Fruit fly (Drosophila melanogaster): Measurements from ENCODE around the gene wls.

wls gene

DNA sequence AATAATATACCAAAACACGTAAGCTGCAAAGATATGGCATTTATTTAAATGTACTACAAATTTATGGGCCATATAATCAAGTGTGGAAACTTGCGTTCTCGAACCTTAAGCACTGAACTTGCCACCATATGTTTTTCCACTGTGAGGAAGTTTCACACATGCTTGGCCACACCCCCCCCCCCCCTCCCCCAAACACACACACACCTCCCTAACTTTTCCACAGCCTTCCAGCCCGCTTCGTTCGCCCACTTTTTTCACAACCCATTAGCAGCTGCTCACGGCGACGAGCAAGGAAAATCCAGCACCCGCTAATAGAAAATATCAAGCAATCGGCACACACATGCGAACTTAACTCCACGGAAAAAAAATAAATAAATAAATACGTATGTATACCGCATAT, 25.9 kb upstream of the wls start:
- TF ChIP-seq CG1620 (GFP tag; optimal IDR thresholded peaks at IDR 0.05) (no peak), toe (GFP tag; optimal IDR thresholded peaks at IDR 0.05) (no peak), CG5204 (GFP tag; optimal IDR thresholded peaks at IDR 0.05) (no peak), cnc (optimal IDR thresholded peaks at IDR 0.05) (no peak), pad (GFP tag; optimal IDR thresholded peaks at IDR 0.05) (no peak)

DNA sequence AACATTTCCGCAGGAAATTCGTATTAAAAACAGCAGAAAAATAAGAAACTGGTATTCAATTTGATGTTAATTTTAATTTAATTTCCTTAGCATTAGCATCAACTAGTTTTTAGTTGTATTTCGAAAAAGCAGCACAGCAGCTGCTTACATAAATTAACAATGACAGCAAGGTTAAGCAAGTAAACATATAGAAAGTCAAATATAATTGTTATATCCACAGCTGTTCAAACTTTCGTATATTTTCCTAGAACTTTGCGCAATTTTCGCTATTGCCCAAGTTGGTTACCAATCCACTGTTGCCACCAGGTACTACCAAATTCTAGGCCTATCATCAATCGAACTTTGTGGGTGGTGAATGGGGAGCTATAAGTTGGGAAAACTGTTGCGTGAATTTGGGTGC, 20.6 kb upstream of the wls start:
- TF ChIP-seq cic (GFP tag; optimal IDR thresholded peaks at IDR 0.05) (no peak), Clk (GFP tag; optimal IDR thresholded peaks at IDR 0.05) (no peak), ovo (GFP tag; optimal IDR thresholded peaks at IDR 0.05) (no peak), Mnt (GFP tag; optimal IDR thresholded peaks at IDR 0.05) (no peak), CG12768 (GFP tag; optimal IDR thresholded peaks at IDR 0.05) (no peak), CG11617 (GFP tag; optimal IDR thresholded peaks at IDR 0.05) (no peak)

DNA sequence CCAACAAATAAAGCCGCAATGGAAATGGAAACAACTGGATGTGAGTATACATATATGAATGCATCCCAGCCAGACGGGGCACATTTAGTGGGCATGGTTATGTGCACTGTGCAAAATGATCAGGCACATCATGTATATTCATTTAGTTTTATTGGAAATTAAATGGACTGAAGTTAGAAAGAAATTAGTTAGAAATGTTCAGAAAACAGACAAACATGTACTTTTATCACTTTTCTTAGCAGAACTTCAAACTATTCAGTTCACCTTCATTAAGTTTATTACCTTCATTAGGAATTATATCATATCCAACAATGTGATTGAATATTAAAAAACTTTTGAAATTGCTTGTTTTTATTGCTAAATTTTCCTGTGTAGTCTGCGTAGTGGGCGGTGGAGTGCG, 17.3 kb upstream of the wls start:
- no peak for TF ChIP-seq CG33017 (tag; optimal IDR thresholded peaks at IDR 0.05)
- TF ChIP-seq CG14711 (tag; optimal IDR thresholded peaks at IDR 0.05): no peak
- TF ChIP-seq ovo (GFP tag; optimal IDR thresholded peaks at IDR 0.05): no peak
- TF ChIP-seq Mnt (GFP tag; optimal IDR thresholded peaks at IDR 0.05): no peak
- TF ChIP-seq CG7101 (tag; optimal IDR thresholded peaks at IDR 0.05): no peak
- no peak for TF ChIP-seq CG12768 (GFP tag; optimal IDR thresholded peaks at IDR 0.05)
- no peak for TF ChIP-seq kay (GFP tag; ENCODE audit: borderline replicate concordance)
- TF ChIP-seq CG7045 (GFP tag; optimal IDR thresholded peaks at IDR 0.05): no peak
- no peak for TF ChIP-seq cnc (optimal IDR thresholded peaks at IDR 0.05)
- TF ChIP-seq Crg-1 (GFP tag; optimal IDR thresholded peaks at IDR 0.05): no peak
- TF ChIP-seq CG1620 (GFP tag; optimal IDR thresholded peaks at IDR 0.05): no peak
- TF ChIP-seq tj (GFP tag; optimal IDR thresholded peaks at IDR 0.05): no peak
- no peak for TF ChIP-seq cic (GFP tag; optimal IDR thresholded peaks at IDR 0.05)
- TF ChIP-seq Hr96 (GFP tag; optimal IDR thresholded peaks at IDR 0.05): no peak
- TF ChIP-seq CG11617 (GFP tag; optimal IDR thresholded peaks at IDR 0.05): no peak
- TF ChIP-seq CG5204 (GFP tag; optimal IDR thresholded peaks at IDR 0.05): no peak
- TF ChIP-seq bab1 (GFP tag; optimal IDR thresholded peaks at IDR 0.05): no peak
- TF ChIP-seq toe (GFP tag; optimal IDR thresholded peaks at IDR 0.05): no peak
- TF ChIP-seq pad (GFP tag; optimal IDR thresholded peaks at IDR 0.05): no peak

dm6 chr3L:11183965-11184364, 14.5 kb upstream of the wls start:
- no peak for TF ChIP-seq CG14711 (tag; optimal IDR thresholded peaks at IDR 0.05)
- no peak for TF ChIP-seq Hr96 (GFP tag; optimal IDR thresholded peaks at IDR 0.05)
- TF ChIP-seq ovo (GFP tag; optimal IDR thresholded peaks at IDR 0.05): no peak
- TF ChIP-seq tj (GFP tag; optimal IDR thresholded peaks at IDR 0.05): peak; percentile 74
- TF ChIP-seq CG1620 (GFP tag; optimal IDR thresholded peaks at IDR 0.05): no peak

DNA sequence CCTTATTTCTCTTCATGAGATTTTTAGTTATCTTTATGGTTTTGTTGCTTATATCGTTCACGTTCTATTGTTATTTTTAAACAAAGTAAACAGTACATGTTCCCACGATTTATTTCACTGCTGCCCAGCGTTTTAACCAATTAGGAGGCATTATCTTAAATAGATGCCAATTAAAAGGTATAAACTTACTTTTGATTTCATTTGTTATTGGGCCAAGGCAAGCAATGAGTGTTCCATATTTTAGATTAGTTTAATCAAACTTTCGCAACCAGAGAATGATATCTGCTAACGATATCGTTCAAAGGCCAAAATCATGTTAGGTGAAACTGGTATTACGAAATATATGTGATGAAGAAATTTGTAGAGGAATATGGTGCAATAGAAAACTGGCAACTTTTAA, 13.6 kb upstream of the wls start:
- TF ChIP-seq CG7045 (GFP tag; optimal IDR thresholded peaks at IDR 0.05): no peak
- TF ChIP-seq CG14711 (tag; optimal IDR thresholded peaks at IDR 0.05): no peak
- TF ChIP-seq pad (GFP tag; optimal IDR thresholded peaks at IDR 0.05): no peak
- TF ChIP-seq Crg-1 (GFP tag; optimal IDR thresholded peaks at IDR 0.05): no peak
- TF ChIP-seq Clk (GFP tag; optimal IDR thresholded peaks at IDR 0.05): no peak
- no peak for TF ChIP-seq ovo (GFP tag; optimal IDR thresholded peaks at IDR 0.05)
- TF ChIP-seq CG11617 (GFP tag; optimal IDR thresholded peaks at IDR 0.05): no peak
- no peak for TF ChIP-seq tj (GFP tag; optimal IDR thresholded peaks at IDR 0.05)
- no peak for TF ChIP-seq kay (GFP tag; ENCODE audit: borderline replicate concordance)
- no peak for TF ChIP-seq CG33017 (tag; optimal IDR thresholded peaks at IDR 0.05)
- no peak for TF ChIP-seq CG7101 (tag; optimal IDR thresholded peaks at IDR 0.05)

DNA sequence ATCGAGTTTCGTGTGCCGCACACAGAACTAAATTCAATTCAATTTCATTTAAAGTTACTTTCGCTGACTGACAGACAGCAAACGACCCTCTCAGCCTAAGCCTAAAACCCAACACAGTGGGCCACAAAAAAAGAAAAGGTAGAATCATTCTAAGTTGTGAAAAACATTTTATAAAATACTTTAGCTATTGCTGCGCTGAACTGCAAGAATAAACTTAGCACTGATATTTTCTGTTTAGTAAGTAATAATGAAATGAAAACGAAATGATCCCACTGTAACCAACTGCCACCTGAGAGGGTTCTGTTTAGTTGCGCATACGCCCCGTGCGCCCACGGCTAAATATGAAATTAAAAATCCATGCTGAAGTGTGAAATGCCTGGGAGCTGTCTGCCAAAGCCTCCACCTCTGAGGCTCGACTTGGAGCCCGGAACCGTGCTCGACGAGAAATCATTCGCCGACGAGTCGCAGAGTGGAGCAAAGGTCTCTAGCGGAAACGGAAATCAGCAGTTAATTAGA, 3.7 kb upstream of the wls start, which contains the start of gene CG14142:
Gene CG14142 (plus strand): TSS at position 466 of the 516 bp plus-strand sequence.
- no peak for TF ChIP-seq Mnt (GFP tag; optimal IDR thresholded peaks at IDR 0.05)
- no peak for TF ChIP-seq CG1620 (GFP tag; optimal IDR thresholded peaks at IDR 0.05)
- no peak for TF ChIP-seq bab1 (GFP tag; optimal IDR thresholded peaks at IDR 0.05)
- TF ChIP-seq cnc (optimal IDR thresholded peaks at IDR 0.05): no peak
- no peak for TF ChIP-seq CG7101 (tag; optimal IDR thresholded peaks at IDR 0.05)
- TF ChIP-seq kay (GFP tag; ENCODE audit: borderline replicate concordance): no peak
- no peak for TF ChIP-seq CG5204 (GFP tag; optimal IDR thresholded peaks at IDR 0.05)
- no peak for TF ChIP-seq CG11617 (GFP tag; optimal IDR thresholded peaks at IDR 0.05)
- no peak for TF ChIP-seq CG33017 (tag; optimal IDR thresholded peaks at IDR 0.05)

DNA sequence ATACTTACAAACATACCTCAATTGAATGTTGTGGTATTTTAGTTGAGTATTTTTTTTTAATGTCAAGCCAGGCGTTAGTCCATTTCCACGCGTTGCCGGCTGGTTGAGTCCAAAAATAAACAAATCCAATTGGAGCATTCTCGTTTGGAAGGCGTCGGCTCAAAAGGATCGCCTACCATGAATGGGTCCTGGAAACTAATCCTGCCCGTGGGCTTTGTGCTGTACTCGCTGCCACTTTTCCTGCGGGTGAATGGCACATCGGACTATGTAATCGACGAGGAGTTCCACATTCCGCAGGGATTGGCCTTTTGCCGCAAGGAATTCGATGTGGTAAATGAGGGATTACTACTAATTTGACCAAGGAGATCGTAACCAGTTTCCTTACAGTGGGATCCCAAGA, 4.5 kb downstream of the wls start, which contains the start of gene Alg10:
Gene Alg10 (plus strand): TSS at position 73 of the 400 bp plus-strand sequence.
- TF ChIP-seq ovo (GFP tag; optimal IDR thresholded peaks at IDR 0.05): no peak
- no peak for TF ChIP-seq bab1 (GFP tag; optimal IDR thresholded peaks at IDR 0.05)
- no peak for TF ChIP-seq tj (GFP tag; optimal IDR thresholded peaks at IDR 0.05)
- no peak for TF ChIP-seq CG11617 (GFP tag; optimal IDR thresholded peaks at IDR 0.05)
- TF ChIP-seq Clk (GFP tag; optimal IDR thresholded peaks at IDR 0.05): no peak
- TF ChIP-seq CG12768 (GFP tag; optimal IDR thresholded peaks at IDR 0.05): no peak
- TF ChIP-seq CG14711 (tag; optimal IDR thresholded peaks at IDR 0.05): no peak
- no peak for TF ChIP-seq Hr96 (GFP tag; optimal IDR thresholded peaks at IDR 0.05)
- no peak for TF ChIP-seq kay (GFP tag; ENCODE audit: borderline replicate concordance)
- TF ChIP-seq CG1620 (GFP tag; optimal IDR thresholded peaks at IDR 0.05): no peak
- TF ChIP-seq cic (GFP tag; optimal IDR thresholded peaks at IDR 0.05): no peak
